Fruit fly (Drosophila melanogaster) whole organism, embryonic: ENCODE results near the gene CG13314.

Experiments
- ATbp ChIP-seq: fragments of 200-800 bp; sonication (Bioruptor generic); optimal IDR thresholded peaks from 2 replicates; lab custom pipeline; 2017; ENCODE audit warnings: missing biosample characterization, mild to moderate bottlenecking, missing genetic modification characterization, missing genetic modification reagents
- Bteb2 ChIP-seq: fragments of 200-800 bp; sonication (Bioruptor generic); optimal IDR thresholded peaks from 2 replicates; lab custom pipeline; 2016; ENCODE audit warnings: missing biosample characterization, missing genetic modification characterization
- CG10147 ChIP-seq: fragments of 200-800 bp; sonication (Bioruptor generic); optimal IDR thresholded peaks from 2 replicates; lab custom pipeline; 2019; ENCODE audit warnings: missing biosample characterization, mild to moderate bottlenecking, missing genetic modification characterization, moderate library complexity
- CG11695 ChIP-seq: fragments of 200-800 bp; sonication (Bioruptor generic); IDR thresholded peaks from 3 replicates; pipeline ENCODE4 v1.3.6; 2022; ENCODE audit warnings: missing biosample characterization, missing genetic modification characterization
- CG12769 ChIP-seq: fragments of 200-800 bp; sonication (Bioruptor generic); optimal IDR thresholded peaks from 2 replicates; lab custom pipeline; 2019; ENCODE audit warnings: missing biosample characterization, mild to moderate bottlenecking, missing genetic modification characterization, moderate library complexity
- CG14014 ChIP-seq: fragments of 200-800 bp; sonication (Bioruptor generic); IDR thresholded peaks from 2 replicates; pipeline ENCODE4 v1.3.6; 2022; ENCODE audit warnings: missing biosample characterization, missing genetic modification characterization
- CG14667 ChIP-seq: fragments of 200-800 bp; sonication (Bioruptor generic); IDR thresholded peaks from 2 replicates; pipeline ENCODE4 v1.3.6; 2022; ENCODE audit warnings: missing biosample characterization, missing genetic modification characterization
- CG14965 ChIP-seq: fragments of 200-800 bp; sonication (Bioruptor generic); optimal IDR thresholded peaks from 2 replicates; lab custom pipeline; 2016; ENCODE audit warnings: missing biosample characterization, missing genetic modification characterization, borderline replicate concordance
- CG15011 ChIP-seq: fragments of 200-800 bp; sonication (Bioruptor generic); optimal IDR thresholded peaks from 3 replicates; lab custom pipeline; 2018; ENCODE audit warnings: missing biosample characterization, mild to moderate bottlenecking, missing genetic modification characterization
- CG16813 ChIP-seq: fragments of 200-800 bp; sonication (Bioruptor generic); IDR thresholded peaks from 3 replicates; pipeline ENCODE4 v1.3.6; 2022; ENCODE audit warnings: missing biosample characterization, missing genetic modification characterization; ENCODE audit not compliant: partially characterized antibody
- CG2116 ChIP-seq: fragments of 200-800 bp; sonication (Bioruptor generic); optimal IDR thresholded peaks from 3 replicates; lab custom pipeline; 2018; ENCODE audit warnings: missing biosample characterization, mild to moderate bottlenecking, missing genetic modification characterization
- CG4328 ChIP-seq: fragments of 200-800 bp; sonication (Bioruptor generic); optimal IDR thresholded peaks from 3 replicates; lab custom pipeline; 2017; ENCODE audit warnings: missing biosample characterization, missing genetic modification reagents, missing genetic modification characterization
- CG7372 ChIP-seq: fragments of 200-800 bp; sonication (Bioruptor generic); IDR thresholded peaks from 2 replicates; pipeline ENCODE4 v1.3.6; 2022; ENCODE audit warnings: missing biosample characterization, missing genetic modification characterization
- CG8089 ChIP-seq: fragments of 200-800 bp; sonication (Bioruptor generic); optimal IDR thresholded peaks from 3 replicates; lab custom pipeline; 2016; ENCODE audit warnings: missing biosample characterization, missing genetic modification characterization
- CG8765 ChIP-seq: fragments of 200-800 bp; sonication (Bioruptor generic); IDR thresholded peaks from 2 replicates; pipeline ENCODE4 v1.3.6; 2022; ENCODE audit warnings: missing biosample characterization, missing genetic modification characterization
- CG8924 ChIP-seq: fragments of 200-800 bp; optimal IDR thresholded peaks from 3 replicates; lab custom pipeline; 2019; ENCODE audit warnings: missing biosample characterization, mild to moderate bottlenecking, missing genetic modification characterization, moderate library complexity
- CkIIα-i1 ChIP-seq: fragments of 200-800 bp; sonication (Bioruptor generic); IDR thresholded peaks from 2 replicates; pipeline ENCODE4 v1.3.6; 2022; ENCODE audit warnings: missing biosample characterization, missing genetic modification characterization
- Doc3 ChIP-seq: fragments of 200-800 bp; sonication (Bioruptor generic); IDR thresholded peaks from 3 replicates; pipeline ENCODE4 v1.3.6; 2022; ENCODE audit warnings: missing biosample characterization, missing genetic modification characterization; ENCODE audit not compliant: partially characterized antibody
- Dref ChIP-seq: fragments of 200-800 bp; sonication (Bioruptor generic); IDR thresholded peaks from 2 replicates; pipeline ENCODE4 v1.3.6; 2022; ENCODE audit warnings: missing biosample characterization, missing genetic modification characterization
- Gug ChIP-seq: fragments of 200-800 bp; sonication (Bioruptor generic); IDR thresholded peaks from 4 replicates; pipeline ENCODE4 v1.3.6; 2022; ENCODE audit warnings: missing biosample characterization, missing genetic modification characterization
- Hr51 ChIP-seq, 2 experiments: fragments of 200-800 bp; sonication (Bioruptor generic); optimal IDR thresholded peaks; 2 replicates in 1 of 2; 3 replicates in 1 of 2; lab custom pipeline; 2016 to 2018; ENCODE audit warnings: missing biosample characterization in 2 of 2, missing genetic modification characterization in 2 of 2, mild to moderate bottlenecking in 1 of 2, moderate library complexity in 1 of 2
- Lhr ChIP-seq: fragments of 200-800 bp; sonication (Bioruptor generic); optimal IDR thresholded peaks from 3 replicates; lab custom pipeline; 2017; ENCODE audit warnings: mild to moderate bottlenecking, missing biosample characterization, missing genetic modification reagents, missing genetic modification characterization
- Lim3 ChIP-seq: fragments of 200-800 bp; sonication (Bioruptor generic); IDR thresholded peaks from 2 replicates; pipeline ENCODE4 v1.3.6; 2022; ENCODE audit warnings: missing biosample characterization, missing genetic modification characterization
- Mad ChIP-seq: fragments of 200-800 bp; sonication (Bioruptor generic); optimal IDR thresholded peaks from 2 replicates; lab custom pipeline; 2016; ENCODE audit warnings: missing biosample characterization, missing genetic modification characterization
- Opbp ChIP-seq: fragments of 200-800 bp; sonication (Bioruptor generic); IDR thresholded peaks from 3 replicates; pipeline ENCODE4 v1.3.6; 2022; ENCODE audit warnings: missing biosample characterization, missing genetic modification characterization; ENCODE audit not compliant: partially characterized antibody
- Pdp1 ChIP-seq, 2 experiments: fragments of 200-800 bp; sonication (Bioruptor generic); optimal IDR thresholded peaks; 3 replicates each; lab custom pipeline; 2016; ENCODE audit warnings: missing biosample characterization in 2 of 2, missing genetic modification characterization in 2 of 2, mild to moderate bottlenecking in 1 of 2, moderate library complexity in 1 of 2
- Ptx1 ChIP-seq: fragments of 200-800 bp; sonication (Bioruptor generic); IDR thresholded peaks from 2 replicates; pipeline ENCODE4 v1.3.6; 2022; ENCODE audit warnings: missing biosample characterization, missing genetic modification characterization
- Ravus ChIP-seq: fragments of 200-800 bp; sonication (Bioruptor generic); IDR thresholded peaks from 2 replicates; pipeline ENCODE4 v1.3.6; 2022; ENCODE audit warnings: missing biosample characterization, missing genetic modification characterization
- Sry-β ChIP-seq: fragments of 200-800 bp; sonication (Bioruptor generic); optimal IDR thresholded peaks from 2 replicates; lab custom pipeline; 2018; ENCODE audit warnings: missing biosample characterization, mild to moderate bottlenecking, missing genetic modification characterization, moderate library complexity
- TFAM ChIP-seq: fragments of 200-800 bp; sonication (Bioruptor generic); optimal IDR thresholded peaks from 2 replicates; lab custom pipeline; 2017; ENCODE audit warnings: missing biosample characterization, missing genetic modification characterization, inconsistent platforms
- caup ChIP-seq: fragments of 200-800 bp; sonication (Bioruptor generic); optimal IDR thresholded peaks from 3 replicates; lab custom pipeline; 2017; ENCODE audit warnings: missing biosample characterization, mild to moderate bottlenecking, missing genetic modification characterization, moderate library complexity; ENCODE audit not compliant: severe bottlenecking
- crc ChIP-seq: fragments of 200-800 bp; sonication (Bioruptor generic); optimal IDR thresholded peaks from 2 replicates; lab custom pipeline; 2016; ENCODE audit warnings: missing biosample characterization, missing genetic modification characterization
- en ChIP-seq: fragments of 200-800 bp; sonication (Bioruptor generic); optimal IDR thresholded peaks from 2 replicates; lab custom pipeline; 2016; ENCODE audit warnings: missing biosample characterization, missing genetic modification characterization
- gt ChIP-seq: fragments of 200-800 bp; sonication (Bioruptor generic); IDR thresholded peaks from 2 replicates; pipeline ENCODE4 v1.3.6; 2022; ENCODE audit warnings: missing biosample characterization, missing genetic modification characterization
- her ChIP-seq: fragments of 200-800 bp; sonication (Bioruptor generic); optimal IDR thresholded peaks from 2 replicates; lab custom pipeline; 2016; ENCODE audit warnings: missing biosample characterization, missing genetic modification characterization
- kay ChIP-seq: fragments of 200-800 bp; sonication (Bioruptor generic); optimal IDR thresholded peaks from 2 replicates; lab custom pipeline; 2016; ENCODE audit warnings: missing biosample characterization, missing genetic modification characterization
- lab ChIP-seq: fragments of 200-800 bp; sonication (Bioruptor generic); optimal IDR thresholded peaks from 3 replicates; lab custom pipeline; 2017; ENCODE audit warnings: missing biosample characterization, missing genetic modification characterization, mild to moderate bottlenecking, moderate library complexity, missing genetic modification reagents
- lola ChIP-seq, 3 experiments: fragments of >200 bp in 2 of 3; fragments of 200-800 bp in 1 of 3; sonication (Bioruptor generic) in 1 of 3; optimal IDR thresholded peaks; 2 replicates each; lab custom pipeline; 2017 to 2019; ENCODE audit warnings: missing biosample characterization in 3 of 3, missing genetic modification characterization in 3 of 3, mild to moderate bottlenecking in 1 of 3, moderate library complexity in 1 of 3
- nerfin-2 ChIP-seq: fragments of 200-800 bp; sonication (Bioruptor generic); IDR thresholded peaks from 2 replicates; pipeline ENCODE4 v1.3.6; 2022; ENCODE audit warnings: missing biosample characterization, missing genetic modification characterization; ENCODE audit not compliant: partially characterized antibody
- nmo ChIP-seq: fragments of 200-800 bp; sonication (Bioruptor generic); optimal IDR thresholded peaks from 2 replicates; lab custom pipeline; 2018; ENCODE audit warnings: missing biosample characterization, mild to moderate bottlenecking, missing genetic modification characterization, moderate library complexity
- row ChIP-seq: fragments of 200-800 bp; sonication (Bioruptor generic); IDR thresholded peaks from 3 replicates; pipeline ENCODE4 v1.3.6; 2022; ENCODE audit warnings: missing biosample characterization, missing genetic modification characterization
- run ChIP-seq: fragments of 200-800 bp; sonication (Bioruptor generic); optimal IDR thresholded peaks from 3 replicates; lab custom pipeline; 2018; ENCODE audit warnings: missing biosample characterization, mild to moderate bottlenecking, missing genetic modification characterization
- sens ChIP-seq: fragments of 200-800 bp; sonication (Bioruptor generic); peaks from one replicate; lab custom pipeline; 2016; ENCODE audit warnings: missing biosample characterization, missing genetic modification characterization
- so ChIP-seq: fragments of 200-800 bp; sonication (Bioruptor generic); IDR thresholded peaks from 3 replicates; pipeline ENCODE4 v1.3.6; 2022; ENCODE audit warnings: missing biosample characterization, missing genetic modification characterization
- sob ChIP-seq: fragments of 200-800 bp; sonication (Bioruptor generic); IDR thresholded peaks from 2 replicates; pipeline ENCODE4 v1.3.6; 2022; ENCODE audit warnings: missing biosample characterization, missing genetic modification characterization
- ssp ChIP-seq: fragments of 200-800 bp; sonication (Bioruptor generic); IDR thresholded peaks from 2 replicates; pipeline ENCODE4 v1.3.6; 2022; ENCODE audit warnings: missing biosample characterization, missing genetic modification characterization
- toy ChIP-seq: fragments of 200-800 bp; sonication (Bioruptor generic); IDR thresholded peaks from 2 replicates; pipeline ENCODE4 v1.3.6; 2022; ENCODE audit warnings: missing biosample characterization, missing genetic modification characterization
- unc-4 ChIP-seq: fragments of 200-800 bp; sonication (Bioruptor generic); IDR thresholded peaks from 2 replicates; pipeline ENCODE4 v1.3.6; 2022; ENCODE audit warnings: missing biosample characterization, missing genetic modification characterization; ENCODE audit not compliant: partially characterized antibody
- z ChIP-seq: fragments of 200-800 bp; sonication (Bioruptor generic); IDR thresholded peaks from 3 replicates; pipeline ENCODE4 v1.3.6; 2022; ENCODE audit warnings: missing biosample characterization, missing genetic modification characterization
- zen ChIP-seq: fragments of 200-800 bp; sonication (Bioruptor generic); optimal IDR thresholded peaks from 3 replicates; lab custom pipeline; 2018; ENCODE audit warnings: missing biosample characterization, mild to moderate bottlenecking, missing genetic modification characterization, moderate library complexity
- zfh1 ChIP-seq: fragments of 200-800 bp; sonication (Bioruptor generic); IDR thresholded peaks from 3 replicates; pipeline ENCODE4 v1.3.6; 2022; ENCODE audit warnings: missing biosample characterization, missing genetic modification characterization

CG13314 gene

DNA sequence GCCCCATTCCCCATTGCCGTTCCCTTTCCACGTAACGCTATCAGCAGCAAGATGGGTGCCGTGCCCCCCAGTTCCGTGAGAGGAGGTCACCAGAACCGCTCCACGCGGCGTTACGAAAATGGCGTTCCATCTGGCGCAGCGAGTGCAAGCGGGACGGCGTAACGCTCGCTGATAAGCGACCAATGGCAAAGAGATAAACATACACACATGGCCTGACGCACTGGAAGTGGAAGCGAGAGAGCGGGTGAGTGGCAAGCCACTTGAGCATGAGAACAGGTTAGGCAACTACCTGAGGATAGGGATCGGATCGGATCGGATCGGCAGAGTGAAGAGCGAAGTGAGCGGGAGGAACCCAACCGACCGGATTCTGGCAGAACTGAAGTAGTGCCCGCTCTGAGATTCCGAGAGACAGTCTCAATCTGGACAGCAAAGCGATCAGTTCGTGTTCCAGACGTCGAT lies 23.2 kb downstream of the CG13314 start, which contains the start of gene Doc3 (continued):
- TF ChIP-seq Sry-β (no peak), kay (GFP tag; lab: Kevin White, UChicago) (no peak), CG15011 (GFP tag; lab: Kevin White, UChicago) (no peak), CG14014 (GFP tag; lab: Robert Waterston, UW) (no peak), CG12769 (peak; percentile 79), zfh1 (no peak), CG7372 (no peak), caup (no peak), CG14965 (no peak), CG4328 (GFP tag; lab: Kevin White, UChicago) (no peak), gt (no peak), Lim3 (GFP tag; lab: Robert Waterston, UW) (no peak), Doc3 (GFP tag; lab: Robert Waterston, UW) (no peak), crc (GFP tag; lab: Kevin White, UChicago) (no peak), Mad (no peak), TFAM (GFP tag; lab: Kevin White, UChicago) (no peak), CG16813 (GFP tag; lab: Robert Waterston, UW) (no peak), Dref (GFP tag; lab: Robert Waterston, UW) (no peak), Lhr (GFP tag; lab: Kevin White, UChicago) (no peak), en (no peak), Hr51 (GFP tag; optimal IDR thresholded peaks at IDR 0.05; lab: Kevin White, UChicago) (no peak), Ptx1 (GFP tag; lab: Robert Waterston, UW) (no peak), ATbp (no peak), sob (GFP tag; lab: Robert Waterston, UW) (no peak), nerfin-2 (GFP tag; lab: Robert Waterston, UW) (no peak), z (GFP tag; lab: Robert Waterston, UW) (peak; percentile 64; the same call in 1 of the 3 replicates), nmo (GFP tag; lab: Kevin White, UChicago) (no peak), toy (GFP tag; lab: Robert Waterston, UW) (no peak), CG14667 (GFP tag; lab: Robert Waterston, UW) (no peak), CG8924 (tag; lab: Kevin White, UChicago) (no peak), Bteb2 (no peak), so (GFP tag; lab: Robert Waterston, UW) (0 out of 3 replicates have a peak, but pooled peaks have one; percentile 24), lab (GFP tag; lab: Kevin White, UChicago) (no peak), CG11695 (GFP tag; lab: Robert Waterston, UW) (no peak), Ravus (no peak), CG8765 (no peak), CkIIα-i1 (GFP tag; lab: Robert Waterston, UW) (no peak), ssp (no peak), CG8089 (no peak), CG10147 (GFP tag; lab: Kevin White, UChicago) (no peak), run (tag; lab: Kevin White, UChicago) (no peak), Gug (GFP tag; lab: Robert Waterston, UW) (no peak), lola (GFP tag; optimal IDR thresholded peaks at IDR 0.05; lab: Kevin White, UChicago) (no peak), unc-4 (GFP tag; lab: Robert Waterston, UW) (no peak), sens (peak; percentile 69), her (no peak), CG2116 (GFP tag; lab: Kevin White, UChicago) (no peak), Opbp (GFP tag; lab: Robert Waterston, UW) (no peak), row (no peak), zen (tag; lab: Kevin White, UChicago) (no peak), Pdp1 (GFP tag; optimal IDR thresholded peaks at IDR 0.05; lab: Kevin White, UChicago) (peak in 1 of 2 experiments; percentile 74)
